Fruit fly (Drosophila melanogaster) whole organism, pupa: ENCODE data around the gene TwdlT.

Experiments
- CG12605 ChIP-seq: fragments of 200-800 bp; sonication (Bioruptor generic); IDR thresholded peaks from 2 replicates; pipeline ENCODE4 v1.3.6; 2022; ENCODE audit warnings: missing biosample characterization, missing genetic modification characterization
- CG32121 ChIP-seq: fragments of 200-800 bp; sonication (Bioruptor generic); IDR thresholded peaks from 2 replicates; pipeline ENCODE4 v1.3.6; 2022; ENCODE audit warnings: missing biosample characterization, missing genetic modification characterization
- CG34367 ChIP-seq: fragments of 200-800 bp; sonication (Bioruptor generic); optimal IDR thresholded peaks from 2 replicates; lab custom pipeline; 2018; ENCODE audit warnings: missing biosample characterization, mild to moderate bottlenecking, missing genetic modification characterization
- CG4496 ChIP-seq: fragments of 200-800 bp; sonication (Bioruptor generic); IDR thresholded peaks from 3 replicates; pipeline ENCODE4 v1.3.6; 2022; ENCODE audit warnings: missing biosample characterization, missing genetic modification characterization
- CG8159 ChIP-seq: fragments of 200-800 bp; sonication (Bioruptor generic); optimal IDR thresholded peaks from 3 replicates; lab custom pipeline; 2018; ENCODE audit warnings: missing biosample characterization, mild to moderate bottlenecking, missing genetic modification characterization, moderate library complexity
- CG8301 ChIP-seq: fragments of 200-800 bp; sonication (Bioruptor generic); optimal IDR thresholded peaks from 2 replicates; lab custom pipeline; 2018; ENCODE audit warnings: missing biosample characterization, mild to moderate bottlenecking, missing genetic modification characterization
- CG9948 ChIP-seq: fragments of 200-800 bp; sonication (Bioruptor generic); optimal IDR thresholded peaks from 2 replicates; lab custom pipeline; 2018; ENCODE audit warnings: missing biosample characterization, mild to moderate bottlenecking, missing genetic modification characterization, moderate library complexity
- EcR ChIP-seq: fragments of 200-800 bp; sonication (Bioruptor generic); optimal IDR thresholded peaks from 3 replicates; lab custom pipeline; 2019; ENCODE audit warnings: missing biosample characterization, missing genetic modification characterization, mild to moderate bottlenecking, moderate library complexity, missing genetic modification reagents
- Ets98B ChIP-seq: fragments of 200-800 bp; sonication (Bioruptor generic); IDR thresholded peaks from 2 replicates; pipeline ENCODE4 v1.3.6; 2022; ENCODE audit warnings: missing biosample characterization, missing genetic modification characterization
- Pif1A ChIP-seq: fragments of 200-800 bp; sonication (Bioruptor generic); optimal IDR thresholded peaks from 3 replicates; lab custom pipeline; 2016; ENCODE audit warnings: missing biosample characterization, missing genetic modification characterization
- Pif1B ChIP-seq: fragments of 200-800 bp; sonication (Bioruptor generic); optimal IDR thresholded peaks from 3 replicates; lab custom pipeline; 2016; ENCODE audit warnings: missing biosample characterization, missing genetic modification characterization
- gl ChIP-seq: fragments of 200-800 bp; sonication (Bioruptor generic); optimal IDR thresholded peaks from 2 replicates; lab custom pipeline; 2018; ENCODE audit warnings: missing biosample characterization, mild to moderate bottlenecking, missing genetic modification characterization
- rn ChIP-seq: fragments of 200-800 bp; sonication (Bioruptor generic); IDR thresholded peaks from 2 replicates; pipeline ENCODE4 v1.3.6; 2022; ENCODE audit warnings: missing biosample characterization, missing genetic modification characterization

DNA sequence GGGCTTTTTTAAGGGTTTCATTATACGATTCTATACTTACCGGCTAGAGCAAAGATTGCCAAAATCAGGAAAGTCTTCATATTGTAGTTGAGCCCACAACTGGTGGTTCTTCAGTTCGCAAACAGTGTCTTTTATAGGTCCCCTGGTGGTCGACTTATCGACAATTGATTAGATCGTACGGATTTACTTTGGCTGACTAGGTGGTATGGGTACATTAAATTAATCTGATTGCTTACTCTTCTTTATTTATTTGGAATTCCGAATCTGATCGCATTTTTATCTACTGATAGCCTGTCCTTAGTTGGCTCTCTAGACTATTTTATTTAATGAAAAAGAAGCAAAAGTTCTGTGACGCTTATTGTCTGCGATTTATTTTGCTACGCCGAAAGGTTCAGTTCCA, 23.0 kb upstream of the TwdlT start, which contains the start of gene CG6271:
- TF ChIP-seq gl (tag; lab: Kevin White, UChicago) (no peak), EcR (GFP tag; lab: Kevin White, UChicago) (no peak), Pif1B (GFP tag; lab: Kevin White, UChicago) (no peak), Pif1A (no peak), CG4496 (GFP tag; lab: Robert Waterston, UW) (no peak), CG8159 (tag; lab: Kevin White, UChicago) (no peak), CG32121 (GFP tag; lab: Robert Waterston, UW) (no peak), CG8301 (tag; lab: Kevin White, UChicago) (no peak), rn (GFP tag; lab: Robert Waterston, UW) (no peak), Ets98B (GFP tag; lab: Robert Waterston, UW) (no peak), CG34367 (tag; lab: Kevin White, UChicago) (no peak), CG9948 (tag; lab: Kevin White, UChicago) (no peak), CG12605 (no peak)
